Fruit fly (Drosophila melanogaster) Kc167 (cell line): ENCODE data around the gene CG4951.
"Not testable (repeated sequence)": the region's sequence is repeated elsewhere in the genome, so short reads cannot be mapped to it uniquely, and the experiment has no call there.

ENCODE experiments used
- Myc ChIP-seq: fragments of >200 bp; optimal IDR thresholded peaks from 2 replicates; lab custom pipeline; 2017; ENCODE audit warnings: missing external identifiers
- Sin3A ChIP-seq: fragments of >200 bp; optimal IDR thresholded peaks from 2 replicates; lab custom pipeline; 2018; ENCODE audit warnings: missing external identifiers
- h ChIP-seq: fragments of >200 bp; optimal IDR thresholded peaks from 3 replicates; lab custom pipeline; 2018; ENCODE audit warnings: missing external identifiers
- psq ChIP-seq: fragments of >200 bp; optimal IDR thresholded peaks from 2 replicates; lab custom pipeline; 2017; ENCODE audit warnings: missing external identifiers
- ttk ChIP-seq: sonication (Bioruptor generic); optimal IDR thresholded peaks from 2 replicates; lab custom pipeline; 2017; ENCODE audit warnings: missing external identifiers

DNA sequence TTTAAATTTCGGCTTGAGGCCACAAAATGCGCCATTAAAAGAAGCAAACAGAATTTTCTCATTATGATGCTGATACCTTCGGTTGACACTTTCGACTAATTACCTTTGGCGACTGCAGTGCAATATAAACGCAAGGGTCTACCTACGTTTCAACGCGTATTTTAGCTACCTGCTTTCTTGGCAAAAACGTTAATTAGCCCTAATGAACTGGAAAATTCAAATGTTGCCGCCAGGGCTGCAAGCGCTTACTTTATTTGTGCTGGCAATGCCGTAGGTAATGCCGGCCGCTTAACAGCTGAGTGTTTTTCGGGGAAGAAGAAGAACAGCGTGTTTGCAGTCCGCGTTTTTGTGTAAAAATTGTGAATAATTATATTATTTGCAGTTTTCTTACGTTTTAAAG is 6.6 kb upstream of the CG4951 start, which contains the start of gene CG31253:
- not testable (repeated sequence) for TF ChIP-seq psq (lab: Kevin White, UChicago); ttk (lab: Kevin White, UChicago); h (lab: Kevin White, UChicago); Sin3A (lab: Kevin White, UChicago); Myc
